Worm (Caenorhabditis elegans) whole organism, mixed stage, embryonic: ENCODE data around the gene egl-27.

Experiments
- M03D4.4 ChIP-seq: sonication (generic microtip); optimal IDR thresholded peaks from 2 replicates; lab custom pipeline; 2017; ENCODE audit warnings: mild to moderate bottlenecking, missing genetic modification characterization, missing compliant biosample characterization
- bed-3 ChIP-seq: fragments of 200-800 bp; sonication (Bioruptor generic); optimal IDR thresholded peaks from 3 replicates; lab custom pipeline; 2018; ENCODE audit warnings: mild to moderate bottlenecking, missing genetic modification characterization, moderate library complexity, missing compliant biosample characterization
- blmp-1 ChIP-seq: fragments of 150-350 bp; optimal IDR thresholded peaks from 2 replicates; lab custom pipeline; 2014; ENCODE audit warnings: missing biosample characterization, missing genetic modification characterization
- ceh-39 ChIP-seq: fragments of 150-350 bp; optimal IDR thresholded peaks from 2 replicates; lab custom pipeline; 2014; ENCODE audit warnings: missing biosample characterization, missing genetic modification characterization
- ceh-43 ChIP-seq: fragments of 200-800 bp; sonication (Bioruptor generic); optimal IDR thresholded peaks from 2 replicates; lab custom pipeline; 2018; ENCODE audit warnings: mild to moderate bottlenecking, missing genetic modification characterization, moderate library complexity, missing compliant biosample characterization
- ceh-83 ChIP-seq: fragments of 200-800 bp; sonication (Bioruptor generic); optimal IDR thresholded peaks from 2 replicates; lab custom pipeline; 2018; ENCODE audit warnings: mild to moderate bottlenecking, missing genetic modification characterization, missing compliant biosample characterization
- ces-1 ChIP-seq: fragments of 150-350 bp; optimal IDR thresholded peaks from 2 replicates; lab custom pipeline; 2014; ENCODE audit warnings: missing biosample characterization, missing genetic modification reagents, missing genetic modification characterization
- cnd-1 ChIP-seq: fragments of 200-800 bp; sonication (Bioruptor generic); optimal IDR thresholded peaks from 2 replicates; lab custom pipeline; 2018; ENCODE audit warnings: mild to moderate bottlenecking, missing genetic modification characterization, missing compliant biosample characterization
- drap-1 ChIP-seq: fragments of 200-800 bp; sonication (Bioruptor generic); optimal IDR thresholded peaks from 3 replicates; lab custom pipeline; 2018; ENCODE audit warnings: mild to moderate bottlenecking, missing genetic modification characterization, missing compliant biosample characterization
- elt-1 ChIP-seq: sonication (generic microtip); optimal IDR thresholded peaks from 2 replicates; lab custom pipeline; 2017; ENCODE audit warnings: missing genetic modification characterization, mild to moderate bottlenecking, missing compliant biosample characterization, antibody characterized with exemption, moderate library complexity, borderline replicate concordance; ENCODE audit not compliant: insufficient read depth
- elt-3 ChIP-seq: fragments of 150-350 bp; optimal IDR thresholded peaks from 2 replicates; lab custom pipeline; 2014; ENCODE audit warnings: missing biosample characterization, missing genetic modification characterization
- flh-1 ChIP-seq: fragments of 200-800 bp; sonication (Bioruptor generic); optimal IDR thresholded peaks from 2 replicates; lab custom pipeline; 2018; ENCODE audit warnings: mild to moderate bottlenecking, missing genetic modification characterization, moderate library complexity, missing compliant biosample characterization
- ham-2 ChIP-seq: fragments of 200-800 bp; sonication (Bioruptor generic); optimal IDR thresholded peaks from 2 replicates; lab custom pipeline; 2018; ENCODE audit warnings: mild to moderate bottlenecking, missing genetic modification characterization, missing compliant biosample characterization
- hlh-1 ChIP-seq: fragments of 150-350 bp; optimal IDR thresholded peaks from 2 replicates; lab custom pipeline; 2014; ENCODE audit warnings: missing biosample characterization, missing genetic modification reagents, missing genetic modification characterization
- lin-13 ChIP-seq: fragments of 150-350 bp; optimal IDR thresholded peaks from 2 replicates; lab custom pipeline; 2014; ENCODE audit warnings: missing biosample characterization, missing genetic modification characterization
- lin-32 ChIP-seq: fragments of 200-800 bp; sonication (Bioruptor generic); optimal IDR thresholded peaks from 2 replicates; lab custom pipeline; 2018; ENCODE audit warnings: mild to moderate bottlenecking, missing genetic modification characterization, missing compliant biosample characterization
- lsy-2 ChIP-seq: fragments of 150-350 bp; optimal IDR thresholded peaks from 2 replicates; lab custom pipeline; 2014; ENCODE audit warnings: missing biosample characterization, missing genetic modification characterization
- mab-5 ChIP-seq: fragments of 150-350 bp; optimal IDR thresholded peaks from 2 replicates; lab custom pipeline; 2014; ENCODE audit warnings: missing biosample characterization, missing genetic modification characterization
- mep-1 ChIP-seq: fragments of 150-350 bp; optimal IDR thresholded peaks from 2 replicates; lab custom pipeline; 2017; ENCODE audit warnings: missing biosample characterization, missing genetic modification reagents, missing genetic modification characterization, inconsistent platforms
- mls-2 ChIP-seq: sonication (generic microtip); optimal IDR thresholded peaks from 2 replicates; lab custom pipeline; 2016; ENCODE audit warnings: mild to moderate bottlenecking, missing genetic modification characterization, moderate library complexity, missing compliant biosample characterization
- nhr-12 ChIP-seq: fragments of 150-350 bp; optimal IDR thresholded peaks from 2 replicates; lab custom pipeline; 2014; ENCODE audit warnings: missing biosample characterization, missing genetic modification characterization
- nhr-2 ChIP-seq: fragments of 150-350 bp; optimal IDR thresholded peaks from 2 replicates; lab custom pipeline; 2014; ENCODE audit warnings: missing biosample characterization, missing genetic modification characterization
- nhr-237 ChIP-seq: fragments of 150-350 bp; optimal IDR thresholded peaks from 2 replicates; lab custom pipeline; 2014; ENCODE audit warnings: missing biosample characterization, missing genetic modification characterization
- nhr-28 ChIP-seq: fragments of 150-350 bp; optimal IDR thresholded peaks from 2 replicates; lab custom pipeline; 2014; ENCODE audit warnings: missing biosample characterization, missing genetic modification characterization
- nhr-76 ChIP-seq: sonication (generic microtip); optimal IDR thresholded peaks from 2 replicates; lab custom pipeline; 2017; ENCODE audit warnings: missing biosample characterization, missing genetic modification characterization
- pha-4 ChIP-seq: fragments of 150-350 bp; optimal IDR thresholded peaks from 2 replicates; lab custom pipeline; 2018; ENCODE audit warnings: missing biosample characterization, missing genetic modification reagents, missing genetic modification characterization
- sem-2 ChIP-seq: fragments of 200-800 bp; sonication (Bioruptor generic); optimal IDR thresholded peaks from 2 replicates; lab custom pipeline; 2018; ENCODE audit warnings: mild to moderate bottlenecking, missing genetic modification characterization, missing compliant biosample characterization
- snpc-4 ChIP-seq: fragments of 150-350 bp; optimal IDR thresholded peaks from 2 replicates; lab custom pipeline; 2014; ENCODE audit warnings: missing biosample characterization, missing genetic modification characterization
- sptf-1 ChIP-seq: sonication (generic microtip); optimal IDR thresholded peaks from 2 replicates; lab custom pipeline; 2017; ENCODE audit warnings: mild to moderate bottlenecking, missing genetic modification characterization, moderate library complexity, missing compliant biosample characterization
- tbx-8 ChIP-seq: fragments of 200-800 bp; sonication (Bioruptor generic); optimal IDR thresholded peaks from 2 replicates; lab custom pipeline; 2018; ENCODE audit warnings: mild to moderate bottlenecking, missing genetic modification characterization, moderate library complexity, missing compliant biosample characterization
- unc-120 ChIP-seq: sonication (generic microtip); optimal IDR thresholded peaks from 2 replicates; lab custom pipeline; 2017; ENCODE audit warnings: missing genetic modification characterization, missing compliant biosample characterization; ENCODE audit not compliant: poor library complexity, severe bottlenecking
- unc-39 ChIP-seq: fragments of 150-350 bp; optimal IDR thresholded peaks from 2 replicates; lab custom pipeline; 2014; ENCODE audit warnings: missing biosample characterization, missing genetic modification characterization
- unc-62 ChIP-seq: fragments of 150-350 bp; optimal IDR thresholded peaks from 2 replicates; lab custom pipeline; 2014; ENCODE audit warnings: missing biosample characterization, missing genetic modification reagents, missing genetic modification characterization
- zip-8 ChIP-seq: fragments of 150-350 bp; optimal IDR thresholded peaks from 2 replicates; lab custom pipeline; 2014; ENCODE audit warnings: missing biosample characterization, missing genetic modification characterization
- ztf-11 ChIP-seq: fragments of 150-350 bp; optimal IDR thresholded peaks from 2 replicates; lab custom pipeline; 2014; ENCODE audit warnings: missing biosample characterization, missing genetic modification characterization

The egl-27 gene

DNA sequence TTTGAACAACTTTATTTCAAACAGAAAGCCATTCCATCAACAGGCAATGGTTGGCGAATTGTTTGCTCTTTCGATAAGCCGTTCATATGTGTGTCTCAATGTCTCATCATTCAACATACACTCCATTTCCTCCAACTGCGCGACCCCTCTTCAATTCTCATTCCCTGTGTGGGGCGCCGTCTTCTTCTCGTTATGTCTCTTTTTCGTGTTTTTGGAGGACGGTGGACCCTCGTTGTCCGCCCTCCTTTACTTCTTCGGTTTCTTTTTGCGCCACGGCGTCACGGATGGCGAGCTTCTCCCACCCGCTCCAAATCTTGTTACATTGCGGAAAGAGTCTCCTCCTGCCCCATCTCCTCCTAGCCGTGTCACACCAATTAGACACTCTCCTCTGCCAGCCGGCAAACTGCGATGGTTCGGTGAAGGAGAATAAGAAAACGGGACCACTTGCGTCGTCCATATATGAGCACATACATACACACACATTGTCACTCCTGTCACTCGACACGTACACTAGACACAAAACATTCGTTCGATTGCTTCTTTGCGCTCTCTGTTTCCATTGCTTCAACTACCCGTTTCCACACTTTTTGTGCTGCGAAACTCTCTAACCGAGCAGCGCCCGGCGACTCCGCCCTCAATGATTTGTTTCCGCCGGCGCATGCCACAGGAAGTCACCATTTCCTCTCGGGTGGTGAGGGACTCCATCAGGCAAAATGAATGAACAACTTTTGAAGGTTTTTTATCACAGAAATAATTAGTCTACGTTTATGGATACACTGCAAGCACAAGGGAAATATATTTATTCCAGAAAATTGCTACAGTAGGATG, 6.5 kb upstream of the egl-27 start:
- TF ChIP-seq ceh-83 (GFP tag; lab: Kevin White, UChicago) (no peak), ztf-11 (tag; lab: Kevin White, UChicago) (no peak), flh-1 (GFP tag; lab: Kevin White, UChicago) (no peak), lin-32 (GFP tag; lab: Kevin White, UChicago) (no peak), nhr-2 (tag; lab: Kevin White, UChicago) (no peak), cnd-1 (tag; lab: Kevin White, UChicago) (peak; percentile 2), sptf-1 (tag; lab: Kevin White, UChicago) (peak; percentile 59), pha-4 (tag; lab: Kevin White, UChicago) (peak; percentile 2), unc-120 (peak; percentile 28), bed-3 (GFP tag; lab: Kevin White, UChicago) (no peak), ces-1 (GFP tag; lab: Kevin White, UChicago) (peak; percentile 81), lin-13 (tag; lab: Kevin White, UChicago) (no peak)

DNA sequence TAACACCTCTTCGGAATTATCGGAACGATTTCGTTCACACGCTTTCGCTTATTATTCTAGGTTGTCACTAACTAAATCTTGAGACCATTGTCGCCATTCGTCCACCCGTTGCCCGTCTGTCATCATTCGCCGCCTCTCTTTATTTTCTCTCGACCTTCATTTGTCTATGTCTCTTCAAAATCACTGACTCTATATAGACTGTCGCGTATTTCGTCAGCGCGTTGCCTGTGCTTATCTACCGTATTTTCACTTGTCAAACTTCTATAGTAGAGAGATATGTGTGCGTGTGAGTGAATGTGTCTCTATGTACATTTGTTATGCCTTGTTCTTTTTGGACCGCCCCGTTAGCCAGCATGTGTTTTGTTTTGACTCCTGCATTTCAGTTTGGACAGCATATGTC, 5.7 kb upstream of the egl-27 start:
- TF ChIP-seq elt-3 = no peak
- TF ChIP-seq nhr-28 = no peak
- TF ChIP-seq ceh-43 (GFP tag; lab: Kevin White, UChicago) = no peak
- no peak for TF ChIP-seq unc-120
- no peak for TF ChIP-seq hlh-1
- TF ChIP-seq sptf-1 (tag; lab: Kevin White, UChicago) = no peak
- no peak for TF ChIP-seq M03D4.4 (tag; lab: Kevin White, UChicago)
- TF ChIP-seq nhr-2 (tag; lab: Kevin White, UChicago) = no peak
- no peak for TF ChIP-seq lin-13 (tag; lab: Kevin White, UChicago)
- no peak for TF ChIP-seq lin-32 (GFP tag; lab: Kevin White, UChicago)
- TF ChIP-seq ces-1 (GFP tag; lab: Kevin White, UChicago) = peak; percentile 55
- TF ChIP-seq nhr-76 = no peak
- TF ChIP-seq mab-5 = no peak
- TF ChIP-seq sem-2 (GFP tag; lab: Kevin White, UChicago) = no peak
- no peak for TF ChIP-seq flh-1 (GFP tag; lab: Kevin White, UChicago)
- TF ChIP-seq zip-8 (tag; lab: Kevin White, UChicago) = no peak
- TF ChIP-seq ceh-39 (tag; lab: Kevin White, UChicago) = no peak
- no peak for TF ChIP-seq mep-1 (tag; lab: Kevin White, UChicago)
- TF ChIP-seq mls-2 (tag; lab: Kevin White, UChicago) = no peak
- TF ChIP-seq ham-2 (GFP tag; lab: Kevin White, UChicago) = peak; percentile 64
- TF ChIP-seq ztf-11 (tag; lab: Kevin White, UChicago) = no peak
- peak; percentile 84 for TF ChIP-seq blmp-1 (tag; lab: Kevin White, UChicago)
- TF ChIP-seq pha-4 (tag; lab: Kevin White, UChicago) = peak; percentile 30
- no peak for TF ChIP-seq unc-39
- TF ChIP-seq nhr-237 (tag; lab: Kevin White, UChicago) = no peak
- TF ChIP-seq nhr-12 (tag; lab: Kevin White, UChicago) = no peak
- no peak for TF ChIP-seq lsy-2 (tag; lab: Kevin White, UChicago)
- no peak for TF ChIP-seq ceh-83 (GFP tag; lab: Kevin White, UChicago)
- TF ChIP-seq unc-62 (GFP tag; lab: Kevin White, UChicago) = peak; percentile 87
- no peak for TF ChIP-seq snpc-4
- TF ChIP-seq elt-1 (tag; lab: Kevin White, UChicago) = peak; percentile 11
- TF ChIP-seq cnd-1 (tag; lab: Kevin White, UChicago) = no peak
- no peak for TF ChIP-seq drap-1 (GFP tag; lab: Kevin White, UChicago)
- TF ChIP-seq bed-3 (GFP tag; lab: Kevin White, UChicago) = no peak
- TF ChIP-seq tbx-8 = no peak

ce11 chrII:6830012-6830411, 4.8 kb upstream of the egl-27 start:
- TF ChIP-seq ceh-39 (tag; lab: Kevin White, UChicago) (no peak), nhr-2 (tag; lab: Kevin White, UChicago) (no peak), unc-62 (GFP tag; lab: Kevin White, UChicago) (peak; percentile 32), elt-3 (no peak), cnd-1 (tag; lab: Kevin White, UChicago) (no peak)
